Fruit fly (Drosophila melanogaster) S2 (cell line): Measurements from ENCODE around the gene Jhbp14.

Experiments
- CG8478 ChIP-seq: fragments of >200 bp; optimal IDR thresholded peaks from 2 replicates; lab custom pipeline; 2018
- CTCF ChIP-seq, 2 experiments: fragments of >200 bp; optimal IDR thresholded peaks; 2 replicates each; lab custom pipeline; 2018

The Jhbp14 gene

DNA sequence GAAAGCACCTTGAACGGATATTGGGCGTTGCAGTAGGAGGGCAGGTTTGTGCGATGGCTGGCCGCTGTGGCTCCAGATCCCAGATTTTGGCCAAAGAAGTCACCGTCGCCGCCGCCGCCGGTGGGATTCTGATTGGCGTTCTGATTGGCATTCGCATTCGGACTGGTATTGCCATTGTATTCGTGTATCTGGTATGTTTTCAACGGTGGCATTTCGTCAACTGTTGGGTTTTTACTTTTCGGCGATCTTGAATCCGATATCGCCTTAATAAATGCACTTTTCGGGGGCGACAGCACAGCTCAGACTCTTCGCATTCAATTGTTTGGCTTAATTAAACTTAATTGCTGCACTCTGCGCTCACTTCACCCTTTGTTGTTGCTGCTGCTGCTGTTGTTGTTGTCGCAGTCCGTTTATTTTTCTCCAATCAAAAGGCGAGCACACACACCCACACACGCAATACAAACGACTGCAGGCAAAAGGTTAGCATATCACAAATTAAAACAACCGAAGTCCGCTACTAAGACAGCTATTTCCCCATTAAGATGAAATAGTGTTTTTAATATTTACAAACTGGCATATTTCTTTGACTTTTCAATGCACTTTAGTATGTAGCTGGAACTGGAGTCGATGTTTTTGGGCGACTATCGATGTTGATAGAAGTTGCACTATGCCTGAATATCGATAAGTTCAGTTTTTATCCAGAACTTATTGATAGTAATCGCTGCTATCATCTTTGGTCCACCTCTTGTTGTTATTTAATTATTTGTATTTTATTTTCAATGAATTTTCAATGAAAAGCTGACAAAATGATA, 16.8 kb upstream of the Jhbp14 start, which contains the start of the genes CG9426 and mRF1:
Gene CG9426 (minus strand): TSS at position 643 of the 812 bp plus-strand sequence.
Gene mRF1 (plus strand): TSS at position 699 of the 812 bp plus-strand sequence.
- TF ChIP-seq CG8478 (lab: Kevin White, UChicago) (no peak), CTCF (optimal IDR thresholded peaks at IDR 0.05; lab: Kevin White, UChicago) (no peak)

- no peak for TF ChIP-seq CTCF (optimal IDR thresholded peaks at IDR 0.05; lab: Kevin White, UChicago)
- no peak for TF ChIP-seq CG8478 (lab: Kevin White, UChicago)
These were observed 14.1 kb upstream of the Jhbp14 start, which contains the start of the genes Ski6 and CG16812 for dm6 chr2L:13222225-13222648. TSS of gene Ski6 (minus strand) at chr2L:13222429. TSS of gene CG16812 (plus strand) at chr2L:13222587.

DNA sequence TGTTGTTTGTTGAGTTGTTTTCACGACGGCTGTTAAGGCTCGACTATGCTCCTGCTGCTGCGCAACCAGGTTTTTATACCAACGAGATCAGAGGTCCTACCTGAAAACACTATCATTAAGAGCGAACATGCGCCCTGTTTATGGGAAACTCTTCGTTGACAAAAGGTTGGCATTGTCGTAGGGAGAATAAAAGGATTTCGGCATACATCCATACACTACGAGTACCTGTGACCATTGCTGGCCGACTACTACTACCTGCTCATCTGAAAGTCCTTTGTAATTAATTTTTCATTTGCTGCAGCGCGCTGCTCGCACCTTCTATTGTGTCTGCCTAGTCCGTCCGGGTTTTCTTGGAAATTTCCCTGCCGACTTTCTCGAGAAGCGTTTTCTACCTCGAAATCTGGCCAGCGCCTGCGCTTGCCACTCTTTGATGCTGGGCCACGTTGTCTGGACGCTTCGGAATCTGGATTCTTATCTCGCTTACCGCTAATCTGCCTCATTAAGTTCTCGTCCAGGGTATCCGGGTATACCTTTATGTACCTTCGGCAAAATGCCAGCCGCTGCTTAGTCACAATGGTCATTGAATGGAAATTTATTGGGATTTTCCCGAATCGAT, 11.0 kb upstream of the Jhbp14 start, which contains the start of gene CG15480:
Gene CG15480 (minus strand): TSS at position 51 of the 616 bp plus-strand sequence.
- TF ChIP-seq CTCF (optimal IDR thresholded peaks at IDR 0.05; lab: Kevin White, UChicago) (no peak), CG8478 (lab: Kevin White, UChicago) (no peak)

DNA sequence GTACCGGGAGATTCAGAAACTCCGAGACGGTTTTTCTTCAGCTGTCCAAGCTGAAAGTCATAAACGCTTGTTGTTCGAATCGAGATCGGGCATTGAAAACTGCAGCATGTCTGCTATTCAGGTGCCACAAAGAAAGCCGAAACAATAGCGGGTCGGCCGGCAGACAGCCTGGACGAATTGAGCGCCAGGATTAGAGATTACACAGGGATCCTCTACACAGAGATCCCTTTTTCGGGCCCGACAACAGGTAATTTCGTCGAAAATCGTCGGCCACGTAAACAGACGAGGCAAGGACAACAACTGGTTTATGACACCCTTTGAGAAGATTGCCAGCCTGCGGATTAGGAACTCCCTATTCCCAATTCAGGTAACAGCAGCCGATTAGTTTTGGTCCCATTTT, 9.1 kb upstream of the Jhbp14 start, which contains the start of gene CG16813:
Gene CG16813 (plus strand): TSS at position 288 of the 400 bp plus-strand sequence.
- TF ChIP-seq CG8478 (lab: Kevin White, UChicago) (no peak), CTCF (optimal IDR thresholded peaks at IDR 0.05; lab: Kevin White, UChicago) (no peak)

- TF ChIP-seq CTCF (optimal IDR thresholded peaks at IDR 0.05; lab: Kevin White, UChicago) (no peak), CG8478 (lab: Kevin White, UChicago) (no peak)
These were observed 6.9 kb upstream of the Jhbp14 start, which contains the start of gene CG16815 for dm6 chr2L:13229388-13229882. TSS of gene CG16815 (plus strand) at chr2L:13229832.

DNA sequence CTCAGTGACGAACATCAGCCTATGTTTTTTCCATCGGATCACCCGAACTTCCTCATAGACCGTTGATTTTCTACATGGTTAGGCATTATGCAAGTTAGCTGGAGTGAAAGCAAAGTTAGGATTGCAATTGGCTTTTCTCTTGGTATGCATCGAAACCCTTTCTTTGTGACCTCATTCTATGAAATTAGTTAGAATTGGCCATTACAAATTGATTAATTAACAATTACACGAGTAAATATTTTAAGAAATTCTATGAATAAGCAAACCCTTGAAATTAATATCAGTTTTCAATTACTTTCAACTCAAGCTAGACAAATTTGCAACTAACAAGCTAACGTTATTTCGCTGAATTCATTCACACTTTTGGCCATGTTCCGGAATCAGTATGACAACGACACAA, 4.6 kb upstream of the Jhbp14 start, which contains the start of gene Prosalpha6T:
Gene Prosalpha6T (plus strand): TSS at position 301 of the 400 bp plus-strand sequence.
- TF ChIP-seq CG8478 (lab: Kevin White, UChicago): no peak
- TF ChIP-seq CTCF (optimal IDR thresholded peaks at IDR 0.05; lab: Kevin White, UChicago): no peak

dm6 chr2L:13234610-13235489, 1.4 kb upstream of the Jhbp14 start, which contains the start of gene Mabi:
TSS of gene Mabi (minus strand) at chr2L:13234660.
- TF ChIP-seq CG8478 (lab: Kevin White, UChicago): no peak

DNA sequence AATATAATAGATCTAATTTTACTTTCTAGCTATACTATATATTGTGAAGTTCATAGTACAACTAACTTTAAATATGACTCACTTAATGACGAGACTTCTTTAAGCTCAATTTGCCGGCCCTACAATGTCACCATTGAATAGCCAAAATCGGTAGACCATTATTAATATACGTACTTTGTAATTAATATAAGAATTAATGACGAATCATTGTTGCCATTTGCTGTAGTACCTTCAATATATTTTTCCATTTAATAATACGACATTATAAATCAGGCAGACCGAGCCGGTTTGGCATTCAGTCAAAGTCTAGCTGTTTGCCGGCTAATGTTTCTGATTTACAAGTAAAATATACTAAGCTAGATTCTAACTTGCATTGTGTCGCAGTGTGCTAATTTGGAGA, 3.4 kb downstream of the Jhbp14 start, which contains the start of gene Jhbp13:
Gene Jhbp13 (plus strand): TSS at position 301 of the 400 bp plus-strand sequence.
- TF ChIP-seq CG8478 (lab: Kevin White, UChicago) (no peak), CTCF (optimal IDR thresholded peaks at IDR 0.05; lab: Kevin White, UChicago) (no peak)

DNA sequence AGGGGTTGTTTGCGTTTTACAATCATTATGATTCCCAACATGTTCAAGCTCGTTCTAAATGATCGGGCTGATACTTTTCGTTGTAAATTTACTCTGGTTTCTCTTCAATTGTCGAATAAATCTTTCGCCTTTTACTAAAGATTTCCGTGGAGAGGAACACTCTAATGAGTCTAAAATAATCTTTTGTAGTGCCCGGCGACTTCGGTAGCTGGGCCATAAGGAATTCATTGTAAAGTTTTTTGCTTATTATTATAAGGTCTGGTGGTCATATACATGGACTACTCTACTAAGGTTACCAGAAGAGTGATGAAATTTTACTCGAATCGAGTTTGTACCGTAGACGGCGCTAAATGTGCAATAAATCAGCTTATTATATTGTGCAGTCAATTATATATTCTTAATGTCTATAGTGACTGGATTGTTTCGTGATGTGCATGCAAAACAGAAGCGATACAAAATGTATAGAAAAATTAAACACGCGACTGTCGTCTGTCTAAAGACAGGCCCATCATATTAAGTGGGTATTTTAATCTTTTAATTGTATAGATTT, 8.5 kb downstream of the Jhbp14 start:
- TF ChIP-seq CTCF (optimal IDR thresholded peaks at IDR 0.05; lab: Kevin White, UChicago) (no peak), CG8478 (lab: Kevin White, UChicago) (no peak)

DNA sequence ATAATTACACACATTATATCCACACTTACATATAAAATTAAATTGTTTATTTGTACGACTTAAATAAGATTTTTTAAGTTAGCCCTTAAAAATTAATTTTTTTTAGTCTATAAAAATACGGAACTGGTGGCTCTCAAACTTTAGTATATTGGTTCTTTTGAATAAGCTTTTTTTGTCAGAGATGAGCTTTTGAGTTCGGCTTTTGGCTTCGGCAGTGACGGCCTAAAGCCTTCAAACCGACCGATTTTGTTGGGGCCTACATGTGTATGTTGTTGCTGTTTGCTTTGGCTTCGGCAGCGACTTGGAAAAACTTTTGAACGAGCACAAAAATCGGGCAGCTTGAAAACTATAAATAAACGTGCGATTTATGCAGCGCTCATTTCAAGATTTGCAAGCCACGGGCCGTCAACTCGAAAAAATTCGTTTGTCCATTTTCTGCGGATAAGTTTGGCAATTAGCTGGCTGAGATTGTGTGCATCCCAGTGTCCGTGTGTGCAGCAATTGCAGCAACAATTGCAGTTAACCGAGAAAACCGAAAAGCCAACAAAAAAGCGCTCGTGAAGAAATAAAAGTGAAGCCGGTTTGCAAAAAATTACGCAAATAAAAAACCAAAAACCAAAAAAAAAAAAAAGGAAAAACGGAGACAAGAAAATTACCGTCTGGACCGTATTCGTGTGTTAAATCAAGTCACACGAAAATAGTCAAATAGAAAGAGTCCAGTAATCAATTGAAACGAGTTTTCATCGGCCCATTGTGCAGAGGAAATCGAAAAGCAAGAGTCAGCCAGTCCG, 9.8 kb downstream of the Jhbp14 start, which contains the start of gene CG16820:
Gene CG16820 (plus strand): TSS at position 378 of the 791 bp plus-strand sequence.
- TF ChIP-seq CG8478 (lab: Kevin White, UChicago) (no peak), CTCF (optimal IDR thresholded peaks at IDR 0.05; lab: Kevin White, UChicago) (no peak)

DNA sequence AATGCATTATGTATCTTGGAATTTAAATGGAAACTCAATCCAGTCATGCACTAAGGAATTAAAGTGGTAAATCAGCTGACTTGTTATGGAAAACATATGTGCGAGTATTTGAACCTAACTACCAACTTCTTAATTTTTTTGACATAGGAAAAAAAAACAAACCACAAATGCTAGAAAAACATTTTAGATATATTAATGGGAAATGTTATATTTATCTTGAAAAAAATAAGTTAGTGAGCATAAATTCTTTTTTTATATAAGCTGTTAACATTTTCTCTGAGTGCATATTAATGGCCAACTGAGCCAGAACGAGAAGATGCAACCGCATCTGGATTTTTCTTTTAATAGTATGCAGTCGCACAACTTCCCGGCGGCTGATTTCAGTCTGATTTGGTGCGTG, 14.9 kb downstream of the Jhbp14 start:
- TF ChIP-seq CTCF (optimal IDR thresholded peaks at IDR 0.05; lab: Kevin White, UChicago) (no peak), CG8478 (lab: Kevin White, UChicago) (no peak)

dm6 chr2L:13257177-13257576, 20.9 kb downstream of the Jhbp14 start, which contains the start of gene Naa20B:
TSS of gene Naa20B (plus strand) at chr2L:13257477.
- TF ChIP-seq CG8478 (lab: Kevin White, UChicago): no peak
- no peak for TF ChIP-seq CTCF (optimal IDR thresholded peaks at IDR 0.05; lab: Kevin White, UChicago)
